Worm (Caenorhabditis elegans): ENCODE measurements around the gene xpb-1.

xpb-1 gene

DNA sequence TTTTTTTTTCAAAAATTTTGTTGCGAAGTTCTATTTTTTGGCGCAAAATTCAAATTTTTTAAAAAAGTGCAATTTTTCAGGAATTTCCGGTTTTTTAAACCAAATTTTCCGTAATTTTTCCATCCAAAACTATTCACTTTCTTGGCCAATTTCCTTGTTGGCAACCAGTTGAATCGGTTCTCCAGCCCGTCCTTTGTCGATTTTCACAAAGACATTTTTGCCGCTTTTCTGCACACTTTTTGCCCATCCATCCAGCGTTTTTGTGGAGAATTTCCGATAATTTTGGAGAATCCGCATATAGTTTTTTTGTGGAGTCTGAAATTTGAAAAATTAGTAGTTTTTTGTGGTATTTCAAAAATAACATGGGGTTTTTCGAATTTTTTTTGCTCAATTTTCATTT lies 34.0 kb upstream of the xpb-1 start:
- TF ChIP-seq ztf-29 (GFP tag; IDR thresholded peaks at IDR 0.05) = no peak
- no peak for TF ChIP-seq T22C8.4 (GFP tag; IDR thresholded peaks at IDR 0.05)
- TF ChIP-seq flt-1 (GFP tag; IDR thresholded peaks at IDR 0.05) = no peak
- TF ChIP-seq ref-1 (GFP tag; conservative IDR thresholded peaks at IDR 0.05) = no peak
- TF ChIP-seq tab-1 (GFP tag; IDR thresholded peaks at IDR 0.05) = no peak
- no peak for TF ChIP-seq cog-1 (tag; optimal IDR thresholded peaks at IDR 0.05)

DNA sequence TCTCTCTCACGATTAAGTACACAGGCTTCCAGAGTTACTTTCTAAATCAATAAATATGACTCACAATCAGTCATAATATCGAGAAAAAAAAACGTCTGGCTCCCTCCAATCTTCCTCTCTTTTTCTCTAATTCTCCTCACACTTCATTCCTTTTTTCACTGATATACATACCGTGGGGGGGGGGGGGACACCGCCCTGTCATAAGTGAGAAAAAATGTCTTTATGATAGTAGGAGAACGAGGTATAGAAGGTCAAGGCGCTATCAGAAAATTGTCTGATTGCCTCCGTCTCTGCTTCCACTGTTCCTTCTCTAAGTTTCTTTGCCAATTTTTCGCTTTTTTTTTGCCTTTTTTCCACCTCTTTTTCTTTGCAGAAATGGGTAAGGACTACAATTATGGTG lies 30.0 kb upstream of the xpb-1 start, which contains the start of gene Y66D12A.24:
Gene Y66D12A.24, plus strand, starts transcription at position 370 of the 400 bp plus-strand sequence.
- TF ChIP-seq T22C8.4 (GFP tag; IDR thresholded peaks at IDR 0.05) (no peak), ztf-23 (GFP tag; IDR thresholded peaks at IDR 0.05) (no peak), flt-1 (GFP tag; IDR thresholded peaks at IDR 0.05) (no peak), tab-1 (GFP tag; IDR thresholded peaks at IDR 0.05) (no peak), cog-1 (tag; optimal IDR thresholded peaks at IDR 0.05) (no peak), ref-1 (GFP tag; conservative IDR thresholded peaks at IDR 0.05) (no peak), klf-2 (GFP tag; conservative IDR thresholded peaks at IDR 0.05) (no peak), ztf-29 (GFP tag; IDR thresholded peaks at IDR 0.05) (no peak), med-1 (GFP tag; optimal IDR thresholded peaks at IDR 0.05; ENCODE audit: insufficient read depth) (no peak)

DNA sequence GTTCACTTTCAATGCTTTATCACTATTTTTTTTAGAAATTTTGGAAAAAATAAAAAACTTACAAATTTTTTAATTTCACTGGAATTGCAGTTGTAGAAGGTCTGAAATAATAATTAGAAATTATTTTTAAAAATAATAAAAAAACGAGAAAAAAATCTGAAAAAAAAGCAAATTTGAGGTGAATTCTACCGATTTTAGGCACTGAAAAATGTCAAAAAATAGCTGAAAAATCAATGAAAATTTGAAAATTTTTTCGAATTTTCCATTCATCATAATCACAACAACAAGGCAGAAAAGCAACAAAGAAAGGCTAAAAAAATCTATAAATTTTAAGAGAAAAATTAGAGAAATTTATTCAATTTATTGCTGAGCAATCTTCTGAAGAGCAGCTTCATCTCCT lies 25.8 kb upstream of the xpb-1 start, which contains the start of gene nars-2:
Gene nars-2, minus strand, starts transcription at position 101 of the 400 bp plus-strand sequence.
- TF ChIP-seq T22C8.4 (GFP tag; IDR thresholded peaks at IDR 0.05) = no peak
- no peak for TF ChIP-seq ztf-23 (GFP tag; IDR thresholded peaks at IDR 0.05)
- TF ChIP-seq cog-1 (tag; optimal IDR thresholded peaks at IDR 0.05) = no peak
- TF ChIP-seq ref-1 (GFP tag; conservative IDR thresholded peaks at IDR 0.05) = no peak
- TF ChIP-seq ztf-29 (GFP tag; IDR thresholded peaks at IDR 0.05) = no peak
- no peak for TF ChIP-seq klf-2 (GFP tag; conservative IDR thresholded peaks at IDR 0.05)
- TF ChIP-seq flt-1 (GFP tag; IDR thresholded peaks at IDR 0.05) = no peak
- TF ChIP-seq med-1 (GFP tag; optimal IDR thresholded peaks at IDR 0.05; ENCODE audit: insufficient read depth) = no peak
- TF ChIP-seq tab-1 (GFP tag; IDR thresholded peaks at IDR 0.05) = no peak

ce11 chrIII:11502753-11503152 lies 23.7 kb upstream of the xpb-1 start, which contains the start of gene tin-10:
tin-10 (minus strand) TSS chrIII:11502853.
- TF ChIP-seq ztf-23 (GFP tag; IDR thresholded peaks at IDR 0.05) (no peak), cog-1 (tag; optimal IDR thresholded peaks at IDR 0.05) (no peak), ref-1 (GFP tag; conservative IDR thresholded peaks at IDR 0.05) (no peak), ztf-29 (GFP tag; IDR thresholded peaks at IDR 0.05) (no peak), med-1 (GFP tag; optimal IDR thresholded peaks at IDR 0.05; ENCODE audit: insufficient read depth) (no peak), klf-2 (GFP tag; conservative IDR thresholded peaks at IDR 0.05) (no peak), flt-1 (GFP tag; IDR thresholded peaks at IDR 0.05) (no peak), T22C8.4 (GFP tag; IDR thresholded peaks at IDR 0.05) (no peak), tab-1 (GFP tag; IDR thresholded peaks at IDR 0.05) (no peak)

ce11 chrIII:11505213-11505612 lies 21.2 kb upstream of the xpb-1 start, which contains the start of the genes Y66D12A.21 and spe-6:
Y66D12A.21 (minus strand) TSS chrIII:11505302.
spe-6 (plus strand) TSS chrIII:11505488.
- TF ChIP-seq flt-1 (GFP tag; IDR thresholded peaks at IDR 0.05) = no peak
- no peak for TF ChIP-seq ref-1 (GFP tag; conservative IDR thresholded peaks at IDR 0.05)
- TF ChIP-seq klf-2 (GFP tag; conservative IDR thresholded peaks at IDR 0.05) = no peak
- TF ChIP-seq med-1 (GFP tag; optimal IDR thresholded peaks at IDR 0.05; ENCODE audit: insufficient read depth) = no peak
- TF ChIP-seq cog-1 (tag; optimal IDR thresholded peaks at IDR 0.05) = no peak
- TF ChIP-seq ztf-23 (GFP tag; IDR thresholded peaks at IDR 0.05) = no peak
- TF ChIP-seq tab-1 (GFP tag; IDR thresholded peaks at IDR 0.05) = no peak
- TF ChIP-seq T22C8.4 (GFP tag; IDR thresholded peaks at IDR 0.05) = no peak
- TF ChIP-seq ztf-29 (GFP tag; IDR thresholded peaks at IDR 0.05) = no peak

DNA sequence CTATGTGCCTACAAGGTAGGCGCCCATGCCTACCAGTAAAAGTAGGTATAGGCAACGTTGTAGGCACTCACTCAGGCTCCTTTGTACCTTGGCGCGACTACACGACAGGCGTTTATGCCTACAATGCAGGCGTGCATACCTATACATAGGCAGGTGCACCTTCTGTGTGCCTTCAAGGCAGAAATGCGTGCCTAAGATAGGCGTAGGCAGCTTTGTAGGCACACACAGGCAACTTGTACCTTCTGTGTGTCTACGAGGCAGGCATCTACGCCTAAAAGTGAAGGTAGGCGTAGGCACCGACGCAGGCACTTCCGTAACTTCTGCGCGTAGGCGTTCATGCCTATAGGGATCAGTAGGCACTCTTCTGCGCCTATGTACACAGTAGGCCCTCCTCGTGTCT lies 20.8 kb upstream of the xpb-1 start:
- TF ChIP-seq tab-1 (GFP tag; IDR thresholded peaks at IDR 0.05) = no peak
- TF ChIP-seq ztf-29 (GFP tag; IDR thresholded peaks at IDR 0.05) = 0 out of 2 replicates have a peak, but pooled peaks have one; percentile 36
- no peak for TF ChIP-seq med-1 (GFP tag; optimal IDR thresholded peaks at IDR 0.05; ENCODE audit: insufficient read depth)
- TF ChIP-seq flt-1 (GFP tag; IDR thresholded peaks at IDR 0.05) = no peak

DNA sequence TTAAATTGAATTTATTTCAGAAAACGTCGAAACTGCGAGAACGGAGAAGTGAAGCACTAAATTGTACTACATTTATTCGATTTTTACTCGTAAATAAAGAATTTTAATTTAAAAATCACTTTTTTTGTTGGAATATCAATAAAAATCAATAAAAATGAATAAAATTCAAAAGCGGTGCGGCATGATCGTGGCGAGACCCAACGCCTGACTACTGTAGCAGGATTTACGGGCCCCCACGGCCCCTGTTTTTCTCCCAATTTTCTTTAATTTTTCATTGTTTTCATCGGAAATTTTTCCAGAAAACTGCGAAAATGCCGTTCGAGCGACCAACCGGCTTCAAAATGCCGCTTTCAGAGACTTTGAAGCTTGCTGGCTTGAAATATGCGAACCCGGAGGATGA lies 17.6 kb upstream of the xpb-1 start, which contains the start of gene Y66D12A.19:
Gene Y66D12A.19, plus strand, starts transcription at position 266 of the 400 bp plus-strand sequence.
- TF ChIP-seq flt-1 (GFP tag; IDR thresholded peaks at IDR 0.05) = no peak
- TF ChIP-seq cog-1 (tag; optimal IDR thresholded peaks at IDR 0.05) = no peak
- no peak for TF ChIP-seq med-1 (GFP tag; optimal IDR thresholded peaks at IDR 0.05; ENCODE audit: insufficient read depth)
- TF ChIP-seq tab-1 (GFP tag; IDR thresholded peaks at IDR 0.05) = no peak
- TF ChIP-seq ref-1 (GFP tag; conservative IDR thresholded peaks at IDR 0.05) = no peak
- TF ChIP-seq klf-2 (GFP tag; conservative IDR thresholded peaks at IDR 0.05) = no peak
- no peak for TF ChIP-seq ztf-29 (GFP tag; IDR thresholded peaks at IDR 0.05)
- no peak for TF ChIP-seq ztf-23 (GFP tag; IDR thresholded peaks at IDR 0.05)
- no peak for TF ChIP-seq T22C8.4 (GFP tag; IDR thresholded peaks at IDR 0.05)

- TF ChIP-seq ref-1 (GFP tag; conservative IDR thresholded peaks at IDR 0.05) = no peak
- no peak for TF ChIP-seq med-1 (GFP tag; optimal IDR thresholded peaks at IDR 0.05; ENCODE audit: insufficient read depth)
- no peak for TF ChIP-seq ztf-23 (GFP tag; IDR thresholded peaks at IDR 0.05)
- no peak for TF ChIP-seq T22C8.4 (GFP tag; IDR thresholded peaks at IDR 0.05)
- TF ChIP-seq klf-2 (GFP tag; conservative IDR thresholded peaks at IDR 0.05) = no peak
- no peak for TF ChIP-seq cog-1 (tag; optimal IDR thresholded peaks at IDR 0.05)
- no peak for TF ChIP-seq flt-1 (GFP tag; IDR thresholded peaks at IDR 0.05)
- no peak for TF ChIP-seq tab-1 (GFP tag; IDR thresholded peaks at IDR 0.05)
- TF ChIP-seq ztf-29 (GFP tag; IDR thresholded peaks at IDR 0.05) = no peak
Measured at ce11 chrIII:11510120-11510519, 16.3 kb upstream of the xpb-1 start.

ce11 chrIII:11510826-11511225 lies 15.6 kb upstream of the xpb-1 start:
- no peak for TF ChIP-seq cog-1 (tag; optimal IDR thresholded peaks at IDR 0.05)
- no peak for TF ChIP-seq tab-1 (GFP tag; IDR thresholded peaks at IDR 0.05)
- no peak for TF ChIP-seq ref-1 (GFP tag; conservative IDR thresholded peaks at IDR 0.05)

DNA sequence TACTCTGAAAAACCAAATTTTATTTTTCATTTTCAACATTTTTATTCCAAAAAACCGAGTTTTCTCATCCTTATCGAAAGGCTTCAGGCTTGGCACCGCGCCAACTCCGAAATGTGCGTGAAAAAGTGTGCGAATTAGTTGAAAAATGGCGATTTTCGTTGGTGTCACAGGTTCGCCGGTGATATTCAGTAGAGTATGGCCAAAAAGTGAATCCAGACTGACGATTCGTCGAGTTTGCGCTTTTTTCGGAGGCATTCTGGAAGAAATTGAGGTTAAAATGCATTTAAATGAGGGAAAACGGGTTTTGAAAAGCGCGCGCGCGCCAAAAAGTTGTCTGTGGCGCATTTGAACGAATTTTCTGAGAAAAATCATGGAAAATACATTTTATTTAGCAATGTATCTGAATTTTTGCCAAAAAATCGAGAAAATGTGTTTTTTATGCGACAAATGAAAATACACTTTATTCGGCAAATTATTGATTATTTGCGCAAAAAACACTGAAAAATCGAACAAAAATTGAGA lies 2.9 kb upstream of the xpb-1 start, which contains the start of the genes Y66D12A.16 and such-1:
Gene Y66D12A.16, plus strand, starts transcription at position 51 of the 522 bp plus-strand sequence.
Gene such-1, minus strand, starts transcription at position 256 of the 522 bp plus-strand sequence.
- TF ChIP-seq ztf-23 (GFP tag; IDR thresholded peaks at IDR 0.05) (no peak), tab-1 (GFP tag; IDR thresholded peaks at IDR 0.05) (no peak), cog-1 (tag; optimal IDR thresholded peaks at IDR 0.05) (no peak), med-1 (GFP tag; optimal IDR thresholded peaks at IDR 0.05; ENCODE audit: insufficient read depth) (no peak)

All from whole organism, midembryonic.